Worm (Caenorhabditis elegans): ENCODE results near the gene gap-2.

ce11 chrX:9504911-9505397 is 32.7 kb downstream of the gap-2 start:
- TF ChIP-seq sox-4 (tag; optimal IDR thresholded peaks at IDR 0.05) (no peak), ceh-9 (tag; optimal IDR thresholded peaks at IDR 0.05) (no peak), pros-1 (tag; optimal IDR thresholded peaks at IDR 0.05) (no peak), hlh-6 (tag; optimal IDR thresholded peaks at IDR 0.05) (no peak), nfya-1 (tag; optimal IDR thresholded peaks at IDR 0.05) (no peak), ama-1 (optimal IDR thresholded peaks at IDR 0.05) (no peak), K02D7.2 (tag; optimal IDR thresholded peaks at IDR 0.05) (no peak), pag-3 (tag; optimal IDR thresholded peaks at IDR 0.05; ENCODE audit: borderline replicate concordance) (no peak), odd-2 (tag; optimal IDR thresholded peaks at IDR 0.05) (no peak), npax-4 (tag; optimal IDR thresholded peaks at IDR 0.05) (no peak), lin-11 (tag; optimal IDR thresholded peaks at IDR 0.05) (no peak), ceh-18 (tag; optimal IDR thresholded peaks at IDR 0.05) (no peak)

Measured in whole organism, late embryonic.